Fruit fly (Drosophila melanogaster) whole organism, embryonic: ENCODE results near the gene CG32708.

ENCODE experiments used
- CG11456 ChIP-seq: fragments of 200-800 bp; sonication (Bioruptor generic); IDR thresholded peaks from 3 replicates; pipeline ENCODE4 v1.3.6; 2022; ENCODE audit warnings: missing biosample characterization, missing genetic modification characterization
- CG11695 ChIP-seq: fragments of 200-800 bp; sonication (Bioruptor generic); IDR thresholded peaks from 3 replicates; pipeline ENCODE4 v1.3.6; 2022; ENCODE audit warnings: missing biosample characterization, missing genetic modification characterization
- CG13296 ChIP-seq: fragments of 200-800 bp; sonication (Bioruptor generic); optimal IDR thresholded peaks from 3 replicates; lab custom pipeline; 2018; ENCODE audit warnings: missing biosample characterization, mild to moderate bottlenecking, missing genetic modification characterization
- CG13424 ChIP-seq: fragments of 200-800 bp; sonication (Bioruptor generic); optimal IDR thresholded peaks from 2 replicates; lab custom pipeline; 2019; ENCODE audit warnings: missing biosample characterization, mild to moderate bottlenecking, missing genetic modification characterization, moderate library complexity
- CG13624 ChIP-seq: fragments of 200-800 bp; sonication (Bioruptor generic); optimal IDR thresholded peaks from 2 replicates; lab custom pipeline; 2016; ENCODE audit warnings: missing biosample characterization, missing genetic modification characterization
- CG1529 ChIP-seq: fragments of 200-800 bp; sonication (Bioruptor generic); optimal IDR thresholded peaks from 3 replicates; lab custom pipeline; 2018; ENCODE audit warnings: missing biosample characterization, missing genetic modification characterization
- CG17186 ChIP-seq: fragments of 200-800 bp; sonication (Bioruptor generic); optimal IDR thresholded peaks from 3 replicates; lab custom pipeline; 2017; ENCODE audit warnings: missing biosample characterization, missing genetic modification reagents, missing genetic modification characterization
- CG3065 ChIP-seq: fragments of 200-800 bp; sonication (Bioruptor generic); optimal IDR thresholded peaks from 2 replicates; lab custom pipeline; 2016; ENCODE audit warnings: missing biosample characterization, missing genetic modification characterization
- CG3995 ChIP-seq: fragments of 200-800 bp; sonication (Bioruptor generic); optimal IDR thresholded peaks from 3 replicates; lab custom pipeline; 2016; ENCODE audit warnings: missing biosample characterization, missing genetic modification characterization
- CG42726 ChIP-seq: fragments of 200-800 bp; sonication (Bioruptor generic); IDR thresholded peaks from 2 replicates; pipeline ENCODE4 v1.3.6; 2022; ENCODE audit warnings: missing biosample characterization, missing genetic modification characterization; ENCODE audit not compliant: partially characterized antibody
- CG43689 ChIP-seq: fragments of 200-800 bp; sonication (Bioruptor generic); IDR thresholded peaks from 2 replicates; pipeline ENCODE4 v1.3.6; 2022; ENCODE audit warnings: missing biosample characterization, missing genetic modification characterization
- CG4424 ChIP-seq: fragments of 200-800 bp; sonication (Bioruptor generic); optimal IDR thresholded peaks from 3 replicates; lab custom pipeline; 2016; ENCODE audit warnings: missing biosample characterization, missing genetic modification characterization
- CG6175 ChIP-seq: fragments of 200-800 bp; sonication (Bioruptor generic); IDR thresholded peaks from 3 replicates; pipeline ENCODE4 v1.3.6; 2022; ENCODE audit warnings: missing biosample characterization, missing genetic modification characterization
- CG6683 ChIP-seq: fragments of 200-800 bp; sonication (Bioruptor generic); optimal IDR thresholded peaks from 2 replicates; lab custom pipeline; 2017; ENCODE audit warnings: missing biosample characterization, mild to moderate bottlenecking, missing genetic modification characterization, missing genetic modification reagents
- CG8281 ChIP-seq: fragments of 200-800 bp; sonication (Bioruptor generic); optimal IDR thresholded peaks from 2 replicates; lab custom pipeline; 2018; ENCODE audit warnings: missing biosample characterization, mild to moderate bottlenecking, missing genetic modification characterization, moderate library complexity
- CG9727 ChIP-seq: fragments of 200-800 bp; sonication (Bioruptor generic); optimal IDR thresholded peaks from 3 replicates; lab custom pipeline; 2017; ENCODE audit warnings: missing biosample characterization, mild to moderate bottlenecking, missing genetic modification characterization
- Camta ChIP-seq: fragments of 200-800 bp; sonication (Bioruptor generic); optimal IDR thresholded peaks from 2 replicates; lab custom pipeline; 2016; ENCODE audit warnings: missing biosample characterization, missing genetic modification characterization
- CrebB ChIP-seq: fragments of 200-800 bp; sonication (Bioruptor generic); optimal IDR thresholded peaks from 3 replicates; lab custom pipeline; 2018; ENCODE audit warnings: missing biosample characterization, mild to moderate bottlenecking, missing genetic modification characterization
- D ChIP-seq, 2 experiments: fragments of 200-800 bp in 1 of 2; fragments of >200 bp in 1 of 2; sonication (Bioruptor generic) in 1 of 2; optimal IDR thresholded peaks; 2 replicates in 1 of 2; 3 replicates in 1 of 2; lab custom pipeline; 2017; ENCODE audit warnings: mild to moderate bottlenecking in 1 of 2, missing biosample characterization in 1 of 2, missing genetic modification characterization in 1 of 2, missing genetic modification reagents in 1 of 2
- Deaf1 ChIP-seq: fragments of 200-800 bp; optimal IDR thresholded peaks from 3 replicates; lab custom pipeline; 2019; ENCODE audit warnings: missing biosample characterization, mild to moderate bottlenecking, missing genetic modification characterization, moderate library complexity
- Dfd ChIP-seq, 2 experiments: fragments of >200 bp; optimal IDR thresholded peaks; 2 replicates each; lab custom pipeline; 2017; ENCODE audit warnings: missing biosample characterization in 2 of 2, missing genetic modification characterization in 2 of 2
- Dll ChIP-seq: fragments of 200-800 bp; sonication (Bioruptor generic); IDR thresholded peaks from 4 replicates; pipeline ENCODE4 v1.3.6; 2022; ENCODE audit warnings: missing biosample characterization, missing genetic modification characterization; ENCODE audit not compliant: partially characterized antibody
- E2f1 ChIP-seq: fragments of 200-800 bp; sonication (Bioruptor generic); IDR thresholded peaks from 2 replicates; pipeline ENCODE4 v1.3.6; 2022; ENCODE audit warnings: missing biosample characterization, missing genetic modification characterization
- H15 ChIP-seq: fragments of 200-800 bp; sonication (Bioruptor generic); IDR thresholded peaks from 3 replicates; pipeline ENCODE4 v1.3.6; 2022; ENCODE audit warnings: missing biosample characterization, missing genetic modification characterization
- H2.0 ChIP-seq: fragments of 200-800 bp; sonication (Bioruptor generic); IDR thresholded peaks from 2 replicates; pipeline ENCODE4 v1.3.6; 2022; ENCODE audit warnings: missing biosample characterization, missing genetic modification characterization
- Hr51 ChIP-seq, 2 experiments: fragments of 200-800 bp; sonication (Bioruptor generic); optimal IDR thresholded peaks; 2 replicates in 1 of 2; 3 replicates in 1 of 2; lab custom pipeline; 2016 to 2018; ENCODE audit warnings: missing biosample characterization in 2 of 2, missing genetic modification characterization in 2 of 2, mild to moderate bottlenecking in 1 of 2, moderate library complexity in 1 of 2
- Mes4 ChIP-seq: fragments of 200-800 bp; sonication (Bioruptor generic); optimal IDR thresholded peaks from 2 replicates; lab custom pipeline; 2016; ENCODE audit warnings: missing biosample characterization, missing genetic modification characterization
- Poxn ChIP-seq: fragments of 200-800 bp; sonication (Bioruptor generic); IDR thresholded peaks from 2 replicates; pipeline ENCODE4 v1.3.6; 2022; ENCODE audit warnings: missing biosample characterization, missing genetic modification characterization
- Tbp ChIP-seq: fragments of >200 bp; optimal IDR thresholded peaks from 2 replicates; lab custom pipeline; 2018; ENCODE audit warnings: missing biosample characterization, missing genetic modification characterization
- al ChIP-seq: fragments of 200-800 bp; sonication (Bioruptor generic); IDR thresholded peaks from 2 replicates; pipeline ENCODE4 v1.3.6; 2022; ENCODE audit warnings: missing biosample characterization, missing genetic modification characterization
- az2 ChIP-seq: fragments of 200-800 bp; sonication (Bioruptor generic); optimal IDR thresholded peaks from 3 replicates; lab custom pipeline; 2016; ENCODE audit warnings: missing biosample characterization, missing genetic modification characterization
- bowl ChIP-seq: fragments of 200-800 bp; sonication (Bioruptor generic); IDR thresholded peaks from 2 replicates; pipeline ENCODE4 v1.3.6; 2022; ENCODE audit warnings: missing biosample characterization, missing genetic modification characterization
- br ChIP-seq: fragments of >200 bp; optimal IDR thresholded peaks from 2 replicates; lab custom pipeline; 2017
- ci ChIP-seq: fragments of 200-800 bp; sonication (Bioruptor generic); IDR thresholded peaks from 3 replicates; pipeline ENCODE4 v1.3.6; 2022; ENCODE audit warnings: missing biosample characterization, missing genetic modification characterization
- ems ChIP-seq: fragments of 200-800 bp; sonication (Bioruptor generic); optimal IDR thresholded peaks from 3 replicates; lab custom pipeline; 2016; ENCODE audit warnings: missing biosample characterization, missing genetic modification characterization
- fu2 ChIP-seq: fragments of 200-800 bp; sonication (Bioruptor generic); optimal IDR thresholded peaks from 2 replicates; lab custom pipeline; 2016; ENCODE audit warnings: missing biosample characterization, missing genetic modification characterization
- gcm ChIP-seq: fragments of 200-800 bp; sonication (Bioruptor generic); optimal IDR thresholded peaks from 2 replicates; lab custom pipeline; 2019; ENCODE audit warnings: missing biosample characterization, mild to moderate bottlenecking, missing genetic modification characterization, moderate library complexity
- gcm2 ChIP-seq: fragments of 200-800 bp; sonication (Bioruptor generic); optimal IDR thresholded peaks from 2 replicates; lab custom pipeline; 2016; ENCODE audit warnings: missing biosample characterization, missing genetic modification characterization
- her ChIP-seq: fragments of 200-800 bp; sonication (Bioruptor generic); optimal IDR thresholded peaks from 2 replicates; lab custom pipeline; 2016; ENCODE audit warnings: missing biosample characterization, missing genetic modification characterization
- ind ChIP-seq: fragments of 200-800 bp; sonication (Bioruptor generic); optimal IDR thresholded peaks from 3 replicates; lab custom pipeline; 2016; ENCODE audit warnings: missing biosample characterization, missing genetic modification characterization
- nom ChIP-seq: fragments of 200-800 bp; sonication (Bioruptor generic); optimal IDR thresholded peaks from 2 replicates; lab custom pipeline; 2017; ENCODE audit warnings: missing biosample characterization, missing genetic modification characterization, mild to moderate bottlenecking, moderate library complexity, missing genetic modification reagents
- odd ChIP-seq: fragments of 200-800 bp; sonication (Bioruptor generic); optimal IDR thresholded peaks from 2 replicates; lab custom pipeline; 2017; ENCODE audit warnings: missing biosample characterization, mild to moderate bottlenecking, missing genetic modification characterization
- org-1 ChIP-seq: fragments of 200-800 bp; sonication (Bioruptor generic); optimal IDR thresholded peaks from 2 replicates; lab custom pipeline; 2017; ENCODE audit warnings: missing biosample characterization, missing genetic modification characterization
- phol ChIP-seq: fragments of 200-800 bp; sonication (Bioruptor generic); optimal IDR thresholded peaks from 3 replicates; lab custom pipeline; 2018; ENCODE audit warnings: missing biosample characterization, mild to moderate bottlenecking, missing genetic modification characterization, moderate library complexity
- pros ChIP-seq: fragments of 200-800 bp; sonication (Bioruptor generic); optimal IDR thresholded peaks from 3 replicates; lab custom pipeline; 2019; ENCODE audit warnings: missing biosample characterization, mild to moderate bottlenecking, missing genetic modification characterization, moderate library complexity
- schlank ChIP-seq: fragments of 200-800 bp; sonication (Bioruptor generic); optimal IDR thresholded peaks from 2 replicates; lab custom pipeline; 2018; ENCODE audit warnings: missing biosample characterization, mild to moderate bottlenecking, missing genetic modification characterization
- sens-2 ChIP-seq: fragments of 200-800 bp; sonication (Bioruptor generic); IDR thresholded peaks from 2 replicates; pipeline ENCODE4 v1.3.6; 2022; ENCODE audit warnings: missing biosample characterization, missing genetic modification characterization
- shn ChIP-seq: fragments of 200-800 bp; sonication (Bioruptor generic); optimal IDR thresholded peaks from 3 replicates; lab custom pipeline; 2016; ENCODE audit warnings: missing biosample characterization, missing genetic modification characterization
- trh ChIP-seq: fragments of 200-800 bp; sonication (Bioruptor generic); optimal IDR thresholded peaks from 2 replicates; lab custom pipeline; 2016; ENCODE audit warnings: missing biosample characterization, missing genetic modification characterization
- unc-4 ChIP-seq: fragments of 200-800 bp; sonication (Bioruptor generic); IDR thresholded peaks from 2 replicates; pipeline ENCODE4 v1.3.6; 2022; ENCODE audit warnings: missing biosample characterization, missing genetic modification characterization; ENCODE audit not compliant: partially characterized antibody
- vvl ChIP-seq: fragments of 200-800 bp; sonication (Bioruptor generic); IDR thresholded peaks from 2 replicates; pipeline ENCODE4 v1.3.6; 2022; ENCODE audit warnings: missing biosample characterization, missing genetic modification characterization

CG32708 gene

dm6 chrX:9080962-9081361 lies 4.8 kb upstream of the CG32708 start, which contains the start of the genes CG7246 and HP1b (continued):
- no peak for TF ChIP-seq Dfd (GFP tag; optimal IDR thresholded peaks at IDR 0.05; lab: Kevin White, UChicago)
- peak; percentile 64 for TF ChIP-seq gcm
- peak; percentile 76 for TF ChIP-seq ci (GFP tag; lab: Robert Waterston, UW)
- peak; percentile 21 for TF ChIP-seq Camta (GFP tag; lab: Kevin White, UChicago)
- no peak for TF ChIP-seq CG43689
- TF ChIP-seq CG42726 (GFP tag; lab: Robert Waterston, UW), result no peak
- TF ChIP-seq CG4424, result peak; percentile 62
- TF ChIP-seq CG17186 (GFP tag; lab: Kevin White, UChicago), result peak; percentile 47
- TF ChIP-seq ems, result peak; percentile 59
- peak; percentile 40 for TF ChIP-seq trh (GFP tag; lab: Kevin White, UChicago)
- TF ChIP-seq CrebB, result no peak
- TF ChIP-seq H2.0 (GFP tag; lab: Robert Waterston, UW), result peak; percentile 63
- TF ChIP-seq br, result no peak
- TF ChIP-seq CG6175 (GFP tag; lab: Robert Waterston, UW), result 0 out of 3 replicates have a peak, but pooled peaks have one; percentile 16
- TF ChIP-seq D (optimal IDR thresholded peaks at IDR 0.05; lab: Kevin White, UChicago), result no peak
- peak; percentile 36 for TF ChIP-seq D (GFP tag; optimal IDR thresholded peaks at IDR 0.05; lab: Kevin White, UChicago)
- TF ChIP-seq CG13624 (GFP tag; lab: Kevin White, UChicago), result peak; percentile 33
- TF ChIP-seq al, result peak; percentile 51
- TF ChIP-seq CG3065 (GFP tag; lab: Kevin White, UChicago), result no peak
- TF ChIP-seq gcm2 (GFP tag; lab: Kevin White, UChicago), result no peak
- no peak; the same call in 1 of the 2 replicates for TF ChIP-seq Poxn (GFP tag; lab: Robert Waterston, UW)
- TF ChIP-seq CG11695 (GFP tag; lab: Robert Waterston, UW), result peak; percentile 53; the same call in 1 of the 3 replicates
- peak; percentile 85 for TF ChIP-seq Dll (GFP tag; lab: Robert Waterston, UW)
- no peak for TF ChIP-seq shn
- peak; percentile 49; the same call in 1 of the 2 replicates for TF ChIP-seq E2f1 (GFP tag; lab: Robert Waterston, UW)
- TF ChIP-seq vvl (GFP tag; lab: Robert Waterston, UW), result peak; percentile 80
- peak; percentile 27 for TF ChIP-seq CG6683 (GFP tag; lab: Kevin White, UChicago)
- peak; percentile 61; the same call in 1 of the 2 replicates for TF ChIP-seq sens-2 (GFP tag; lab: Robert Waterston, UW)
- peak; percentile 72 for TF ChIP-seq CG13424
- no peak for TF ChIP-seq schlank (tag; lab: Kevin White, UChicago)
- peak; percentile 75 for TF ChIP-seq unc-4 (GFP tag; lab: Robert Waterston, UW)
- 0 out of 2 replicates have a peak, but pooled peaks have one; percentile 50 for TF ChIP-seq bowl
- TF ChIP-seq fu2 (GFP tag; lab: Kevin White, UChicago), result peak; percentile 33
- peak; percentile 67; the same call in 1 of the 3 replicates for TF ChIP-seq CG11456 (GFP tag; lab: Robert Waterston, UW)
- TF ChIP-seq CG9727 (GFP tag; lab: Kevin White, UChicago), result peak; percentile 66
- peak; percentile 27 for TF ChIP-seq Deaf1 (tag; lab: Kevin White, UChicago)
- peak; percentile 63 for TF ChIP-seq CG13296 (GFP tag; lab: Kevin White, UChicago)
- TF ChIP-seq phol (tag; lab: Kevin White, UChicago), result peak; percentile 98
- TF ChIP-seq nom, result peak; percentile 41
- peak; percentile 38 to 61 for TF ChIP-seq Hr51 (GFP tag; optimal IDR thresholded peaks at IDR 0.05; lab: Kevin White, UChicago)
- no peak for TF ChIP-seq pros
- no peak for TF ChIP-seq Tbp (GFP tag; lab: Kevin White, UChicago)
- peak; percentile 68 for TF ChIP-seq az2 (GFP tag; lab: Kevin White, UChicago)
- no peak for TF ChIP-seq org-1
- no peak for TF ChIP-seq CG3995
- TF ChIP-seq ind (GFP tag; lab: Kevin White, UChicago), result peak; percentile 64
- TF ChIP-seq H15, result peak; percentile 66; the same call in 1 of the 3 replicates
- no peak for TF ChIP-seq her (GFP tag; lab: Kevin White, UChicago)
- peak; percentile 16 for TF ChIP-seq odd
- peak; percentile 14 for TF ChIP-seq CG8281
- TF ChIP-seq CG1529 (GFP tag; lab: Kevin White, UChicago), result peak; percentile 37
- TF ChIP-seq Mes4 (GFP tag; lab: Kevin White, UChicago), result no peak
